Fruit fly (Drosophila melanogaster) whole organism, embryonic: ENCODE results near the gene Bhmt.
A peak's percentile ranks its signal among the peaks of the same experiment; 100 is the strongest.

Source experiments
- Ada2b ChIP-seq: fragments of 200-800 bp; sonication (Bioruptor generic); IDR thresholded peaks from 2 replicates; pipeline ENCODE4 v1.3.6; 2022; ENCODE audit warnings: missing biosample characterization, missing genetic modification characterization
- Adf1 ChIP-seq: fragments of 200-800 bp; sonication (Bioruptor generic); IDR thresholded peaks from 2 replicates; pipeline ENCODE4 v1.3.6; 2022; ENCODE audit warnings: missing biosample characterization, missing genetic modification characterization
- BtbVII ChIP-seq: fragments of 200-800 bp; sonication (Bioruptor generic); optimal IDR thresholded peaks from 3 replicates; lab custom pipeline; 2017; ENCODE audit warnings: missing biosample characterization, mild to moderate bottlenecking, missing genetic modification characterization
- C15 ChIP-seq: fragments of 200-800 bp; sonication (Bioruptor generic); IDR thresholded peaks from 3 replicates; pipeline ENCODE4 v1.3.6; 2022; ENCODE audit warnings: missing biosample characterization, missing genetic modification characterization
- CG10321 ChIP-seq: fragments of 200-800 bp; sonication (Bioruptor generic); IDR thresholded peaks from 2 replicates; pipeline ENCODE4 v1.3.6; 2022; ENCODE audit warnings: missing biosample characterization, missing genetic modification characterization
- CG10431 ChIP-seq: fragments of 200-800 bp; sonication (Bioruptor generic); optimal IDR thresholded peaks from 3 replicates; lab custom pipeline; 2018; ENCODE audit warnings: missing biosample characterization, mild to moderate bottlenecking, missing genetic modification characterization
- CG13775 ChIP-seq: fragments of 200-800 bp; sonication (Bioruptor generic); optimal IDR thresholded peaks from 3 replicates; lab custom pipeline; 2017; ENCODE audit warnings: missing biosample characterization, mild to moderate bottlenecking, missing genetic modification characterization
- CG14050 ChIP-seq: fragments of 200-800 bp; sonication (Bioruptor generic); IDR thresholded peaks from 3 replicates; pipeline ENCODE4 v1.3.6; 2022; ENCODE audit warnings: missing biosample characterization, missing genetic modification characterization
- CG18599 ChIP-seq: fragments of 200-800 bp; sonication (Bioruptor generic); optimal IDR thresholded peaks from 3 replicates; lab custom pipeline; 2017; ENCODE audit warnings: missing biosample characterization, missing genetic modification characterization, mild to moderate bottlenecking, moderate library complexity, missing genetic modification reagents
- CG2120 ChIP-seq: fragments of 200-800 bp; sonication (Bioruptor generic); optimal IDR thresholded peaks from 3 replicates; lab custom pipeline; 2016; ENCODE audit warnings: missing biosample characterization, missing genetic modification characterization
- CG2875 ChIP-seq: fragments of 200-800 bp; sonication (Bioruptor generic); optimal IDR thresholded peaks from 2 replicates; lab custom pipeline; 2017; ENCODE audit warnings: missing biosample characterization, mild to moderate bottlenecking, missing genetic modification characterization, missing genetic modification reagents
- CG30020 ChIP-seq: fragments of 200-800 bp; optimal IDR thresholded peaks from 2 replicates; lab custom pipeline; 2019; ENCODE audit warnings: missing biosample characterization, mild to moderate bottlenecking, missing genetic modification characterization, moderate library complexity
- CG30403 ChIP-seq: fragments of 200-800 bp; sonication (Bioruptor generic); optimal IDR thresholded peaks from 3 replicates; lab custom pipeline; 2016; ENCODE audit warnings: missing biosample characterization, missing genetic modification characterization
- CG32532 ChIP-seq: fragments of 200-800 bp; sonication (Bioruptor generic); IDR thresholded peaks from 2 replicates; pipeline ENCODE4 v1.3.6; 2022; ENCODE audit warnings: missing biosample characterization, missing genetic modification characterization
- CG34422 ChIP-seq: fragments of 200-800 bp; sonication (Bioruptor generic); IDR thresholded peaks from 3 replicates; pipeline ENCODE4 v1.3.6; 2022; ENCODE audit warnings: missing biosample characterization, missing genetic modification characterization
- CG3726 ChIP-seq: fragments of 200-800 bp; sonication (Bioruptor generic); IDR thresholded peaks from 3 replicates; pipeline ENCODE4, ENCODE4 v1.3.6; 2022; ENCODE audit warnings: missing biosample characterization, missing genetic modification characterization
- CG43689 ChIP-seq: fragments of 200-800 bp; sonication (Bioruptor generic); IDR thresholded peaks from 2 replicates; pipeline ENCODE4 v1.3.6; 2022; ENCODE audit warnings: missing biosample characterization, missing genetic modification characterization
- CG6175 ChIP-seq: fragments of 200-800 bp; sonication (Bioruptor generic); IDR thresholded peaks from 3 replicates; pipeline ENCODE4 v1.3.6; 2022; ENCODE audit warnings: missing biosample characterization, missing genetic modification characterization
- CG7357 ChIP-seq: fragments of 200-800 bp; sonication (Bioruptor generic); IDR thresholded peaks from 3 replicates; pipeline ENCODE4 v1.3.6; 2022; ENCODE audit warnings: missing biosample characterization, missing genetic modification characterization
- CG7987 ChIP-seq: fragments of 200-800 bp; sonication (Bioruptor generic); optimal IDR thresholded peaks from 2 replicates; lab custom pipeline; 2018; ENCODE audit warnings: missing biosample characterization, mild to moderate bottlenecking, missing genetic modification characterization, moderate library complexity
- CG8388 ChIP-seq: fragments of 200-800 bp; sonication (Bioruptor generic); optimal IDR thresholded peaks from 2 replicates; lab custom pipeline; 2019; ENCODE audit warnings: missing biosample characterization, mild to moderate bottlenecking, missing genetic modification characterization, moderate library complexity
- CG9817 ChIP-seq: fragments of 200-800 bp; sonication (Bioruptor generic); optimal IDR thresholded peaks from 2 replicates; lab custom pipeline; 2018; ENCODE audit warnings: missing biosample characterization, mild to moderate bottlenecking, missing genetic modification characterization, moderate library complexity
- CG9876 ChIP-seq: fragments of 200-800 bp; sonication (Bioruptor generic); optimal IDR thresholded peaks from 2 replicates; lab custom pipeline; 2016; ENCODE audit warnings: missing biosample characterization, missing genetic modification characterization
- CG9932 ChIP-seq: fragments of 200-800 bp; sonication (Bioruptor generic); IDR thresholded peaks from 2 replicates; pipeline ENCODE4 v1.3.6; 2022; ENCODE audit warnings: missing biosample characterization, missing genetic modification characterization
- Deaf1 ChIP-seq: fragments of 200-800 bp; optimal IDR thresholded peaks from 3 replicates; lab custom pipeline; 2019; ENCODE audit warnings: missing biosample characterization, mild to moderate bottlenecking, missing genetic modification characterization, moderate library complexity
- Dp ChIP-seq: fragments of 200-800 bp; sonication (Bioruptor generic); optimal IDR thresholded peaks from 2 replicates; lab custom pipeline; 2018; ENCODE audit warnings: missing biosample characterization, mild to moderate bottlenecking, missing genetic modification characterization, moderate library complexity
- E2f2 ChIP-seq: fragments of 200-800 bp; sonication (Bioruptor generic); IDR thresholded peaks from 2 replicates; pipeline ENCODE4 v1.3.6; 2022; ENCODE audit warnings: missing biosample characterization, missing genetic modification characterization
- Fer1 ChIP-seq: fragments of 200-800 bp; sonication (Bioruptor generic); optimal IDR thresholded peaks from 2 replicates; lab custom pipeline; 2017; ENCODE audit warnings: missing biosample characterization, mild to moderate bottlenecking, missing genetic modification characterization
- H2.0 ChIP-seq: fragments of 200-800 bp; sonication (Bioruptor generic); IDR thresholded peaks from 2 replicates; pipeline ENCODE4 v1.3.6; 2022; ENCODE audit warnings: missing biosample characterization, missing genetic modification characterization
- MBD-R2 ChIP-seq: fragments of 200-800 bp; sonication (Bioruptor generic); IDR thresholded peaks from 2 replicates; pipeline ENCODE4 v1.3.6; 2022; ENCODE audit warnings: missing biosample characterization, missing genetic modification characterization
- Mad ChIP-seq: fragments of 200-800 bp; sonication (Bioruptor generic); optimal IDR thresholded peaks from 2 replicates; lab custom pipeline; 2016; ENCODE audit warnings: missing biosample characterization, missing genetic modification characterization
- Oli ChIP-seq: fragments of 200-800 bp; sonication (Bioruptor generic); optimal IDR thresholded peaks from 2 replicates; lab custom pipeline; 2018; ENCODE audit warnings: missing biosample characterization, mild to moderate bottlenecking, missing genetic modification characterization, moderate library complexity
- PHDP ChIP-seq: fragments of 200-800 bp; sonication (Bioruptor generic); optimal IDR thresholded peaks from 3 replicates; lab custom pipeline; 2018; ENCODE audit warnings: missing biosample characterization, mild to moderate bottlenecking, missing genetic modification characterization, moderate library complexity
- YL-1 ChIP-seq: fragments of 200-800 bp; sonication (Bioruptor generic); optimal IDR thresholded peaks from 3 replicates; lab custom pipeline; 2017; ENCODE audit warnings: missing biosample characterization, mild to moderate bottlenecking, missing genetic modification characterization
- amos ChIP-seq: fragments of 200-800 bp; sonication (Bioruptor generic); IDR thresholded peaks from 2 replicates; pipeline ENCODE4 v1.3.6; 2022; ENCODE audit warnings: missing biosample characterization, missing genetic modification characterization; ENCODE audit not compliant: partially characterized antibody
- aop ChIP-seq: fragments of 200-800 bp; sonication (Bioruptor generic); IDR thresholded peaks from 2 replicates; pipeline ENCODE4 v1.3.6; 2022; ENCODE audit warnings: missing biosample characterization, missing genetic modification characterization
- bsh ChIP-seq, 2 experiments: fragments of 200-800 bp; sonication (Bioruptor generic); optimal IDR thresholded peaks; 2 replicates each; lab custom pipeline; 2017 to 2018; ENCODE audit warnings: mild to moderate bottlenecking in 2 of 2, missing biosample characterization in 2 of 2, missing genetic modification characterization in 2 of 2, moderate library complexity in 1 of 2
- cg ChIP-seq: fragments of 200-800 bp; sonication (Bioruptor generic); optimal IDR thresholded peaks from 3 replicates; lab custom pipeline; 2019; ENCODE audit warnings: missing biosample characterization, mild to moderate bottlenecking, missing genetic modification characterization, moderate library complexity
- crc ChIP-seq: fragments of 200-800 bp; sonication (Bioruptor generic); optimal IDR thresholded peaks from 2 replicates; lab custom pipeline; 2016; ENCODE audit warnings: missing biosample characterization, missing genetic modification characterization
- esg ChIP-seq: fragments of 200-800 bp; sonication (Bioruptor generic); conservative IDR thresholded peaks from 2 replicates; pipeline ENCODE4 v1.3.6; 2022; ENCODE audit warnings: missing biosample characterization, missing genetic modification characterization
- gro ChIP-seq: fragments of 200-800 bp; sonication (Bioruptor generic); optimal IDR thresholded peaks from 2 replicates; lab custom pipeline; 2016; ENCODE audit warnings: missing biosample characterization, missing genetic modification characterization
- gsb-n ChIP-seq: fragments of 200-800 bp; sonication (Bioruptor generic); optimal IDR thresholded peaks from 3 replicates; lab custom pipeline; 2018; ENCODE audit warnings: missing biosample characterization, mild to moderate bottlenecking, missing genetic modification characterization
- ind ChIP-seq: fragments of 200-800 bp; sonication (Bioruptor generic); optimal IDR thresholded peaks from 3 replicates; lab custom pipeline; 2016; ENCODE audit warnings: missing biosample characterization, missing genetic modification characterization
- lola ChIP-seq, 3 experiments: fragments of >200 bp in 2 of 3; fragments of 200-800 bp in 1 of 3; sonication (Bioruptor generic) in 1 of 3; optimal IDR thresholded peaks; 2 replicates each; lab custom pipeline; 2017 to 2019; ENCODE audit warnings: missing biosample characterization in 3 of 3, missing genetic modification characterization in 3 of 3, mild to moderate bottlenecking in 1 of 3, moderate library complexity in 1 of 3
- odd ChIP-seq: fragments of 200-800 bp; sonication (Bioruptor generic); optimal IDR thresholded peaks from 2 replicates; lab custom pipeline; 2017; ENCODE audit warnings: missing biosample characterization, mild to moderate bottlenecking, missing genetic modification characterization
- row ChIP-seq: fragments of 200-800 bp; sonication (Bioruptor generic); IDR thresholded peaks from 3 replicates; pipeline ENCODE4 v1.3.6; 2022; ENCODE audit warnings: missing biosample characterization, missing genetic modification characterization
- salm ChIP-seq: fragments of 200-800 bp; sonication (Bioruptor generic); optimal IDR thresholded peaks from 2 replicates; lab custom pipeline; 2018; ENCODE audit warnings: missing biosample characterization, mild to moderate bottlenecking, missing genetic modification characterization
- sd ChIP-seq: fragments of 200-800 bp; sonication (Bioruptor generic); optimal IDR thresholded peaks from 3 replicates; lab custom pipeline; 2018; ENCODE audit warnings: missing biosample characterization, mild to moderate bottlenecking, missing genetic modification characterization, moderate library complexity
- sug ChIP-seq: fragments of 200-800 bp; optimal IDR thresholded peaks from 2 replicates; lab custom pipeline; 2019; ENCODE audit warnings: missing biosample characterization, mild to moderate bottlenecking, missing genetic modification characterization, moderate library complexity
- tgo ChIP-seq: fragments of 200-800 bp; sonication (Bioruptor generic); IDR thresholded peaks from 3 replicates; pipeline ENCODE4 v1.3.6; 2022; ENCODE audit warnings: missing biosample characterization, missing genetic modification characterization

Gene Bhmt

dm6 chr2L:18957142-18957674, at the start of gene Bhmt (continued):
- TF ChIP-seq CG32532 (GFP tag; lab: Robert Waterston, UW) (peak; percentile 86), BtbVII (GFP tag; lab: Kevin White, UChicago) (peak; percentile 74), CG6175 (GFP tag; lab: Robert Waterston, UW) (no peak; the same call in 2 of the 3 replicates), E2f2 (GFP tag; lab: Robert Waterston, UW) (peak; percentile 34; the same call in 1 of the 2 replicates), MBD-R2 (peak; percentile 72), C15 (0 out of 3 replicates have a peak, but pooled peaks have one; percentile 48), bsh (GFP tag; optimal IDR thresholded peaks at IDR 0.05; lab: Kevin White, UChicago) (peak; percentile 56 to 59), CG30403 (GFP tag; lab: Kevin White, UChicago) (peak; percentile 47), Adf1 (GFP tag; lab: Robert Waterston, UW) (peak; percentile 52; the same call in 1 of the 2 replicates), lola (GFP tag; optimal IDR thresholded peaks at IDR 0.05; lab: Kevin White, UChicago) (no peak), CG10321 (GFP tag; lab: Robert Waterston, UW) (no peak), CG7987 (GFP tag; lab: Kevin White, UChicago) (peak; percentile 17), crc (no peak), aop (no peak), sd (tag; lab: Kevin White, UChicago) (peak; percentile 84), CG3726 (GFP tag; lab: Robert Waterston, UW) (no peak), YL-1 (peak; percentile 29), Oli (tag; lab: Kevin White, UChicago) (peak; percentile 68), CG43689 (GFP tag; lab: Robert Waterston, UW) (no peak), sug (peak; percentile 59), row (GFP tag; lab: Robert Waterston, UW) (peak; percentile 83), esg (0 out of 2 replicates have a peak, but pooled peaks have one; percentile 13), CG2120 (peak; percentile 59)

DNA sequence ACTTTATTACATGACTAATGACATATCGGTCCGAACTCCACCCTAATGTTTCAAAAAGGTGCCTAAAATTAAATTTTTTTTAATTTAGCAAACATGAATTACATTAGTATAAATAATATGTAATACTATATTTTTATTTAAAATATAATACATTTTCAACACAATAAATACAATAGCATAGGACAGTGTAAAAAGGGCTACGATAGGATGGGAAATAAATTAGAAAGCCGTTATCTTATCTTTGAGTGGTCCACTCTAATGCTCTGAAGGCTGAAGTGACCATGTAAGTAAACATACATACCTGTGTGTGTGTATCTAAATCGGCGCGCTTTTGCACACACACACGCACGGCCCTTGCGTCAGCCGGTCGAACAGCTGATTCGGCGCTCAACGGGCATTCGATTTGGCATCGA, 45.9 kb upstream of the Bhmt start, which contains the start of gene CG31793:
CG31793 (plus strand) TSS at position 409 of the 413 bp plus-strand sequence.
- TF ChIP-seq Deaf1 (tag; lab: Kevin White, UChicago) (peak; percentile 42), Dp (GFP tag; lab: Kevin White, UChicago) (peak; percentile 3), CG9876 (no peak), CG10431 (GFP tag; lab: Kevin White, UChicago) (no peak), CG18599 (GFP tag; lab: Kevin White, UChicago) (peak; percentile 82), Fer1 (GFP tag; lab: Kevin White, UChicago) (peak; percentile 65), CG8388 (GFP tag; lab: Kevin White, UChicago) (peak; percentile 36), CG13775 (GFP tag; lab: Kevin White, UChicago) (peak; percentile 46), gro (GFP tag; lab: Kevin White, UChicago) (peak; percentile 28), CG9817 (tag; lab: Kevin White, UChicago) (peak; percentile 20), CG9932 (peak; percentile 56), ind (GFP tag; lab: Kevin White, UChicago) (peak; percentile 33), CG14050 (GFP tag; lab: Robert Waterston, UW) (peak; percentile 12; the same call in 1 of the 3 replicates), PHDP (tag; lab: Kevin White, UChicago) (peak; percentile 75), CG34422 (GFP tag; lab: Robert Waterston, UW) (peak; percentile 42; the same call in 1 of the 3 replicates), sd (tag; lab: Kevin White, UChicago) (peak; percentile 34), CG30020 (tag; lab: Kevin White, UChicago) (peak; percentile 4), H2.0 (GFP tag; lab: Robert Waterston, UW) (0 out of 2 replicates have a peak, but pooled peaks have one; percentile 22), Mad (GFP tag; lab: Kevin White, UChicago) (no peak), cg (GFP tag; lab: Kevin White, UChicago) (peak; percentile 72), Ada2b (peak; percentile 58; the same call in 1 of the 2 replicates), MBD-R2 (peak; percentile 39), tgo (GFP tag; lab: Robert Waterston, UW) (peak; percentile 43; the same call in 1 of the 3 replicates), salm (tag; lab: Kevin White, UChicago) (no peak), CG2875 (GFP tag; lab: Kevin White, UChicago) (no peak), amos (GFP tag; lab: Robert Waterston, UW) (no peak), odd (GFP tag; lab: Kevin White, UChicago) (peak; percentile 46), CG7357 (no peak), gsb-n (tag; lab: Kevin White, UChicago) (no peak)
